Fruit fly (Drosophila melanogaster) whole organism, embryonic: ENCODE results near the gene Sodh2.
A peak's percentile ranks its signal among the peaks of the same experiment; 100 is the strongest.

Source experiments
- BtbVII ChIP-seq: fragments of 200-800 bp; sonication (Bioruptor generic); optimal IDR thresholded peaks from 3 replicates; lab custom pipeline; 2017; ENCODE audit warnings: missing biosample characterization, mild to moderate bottlenecking, missing genetic modification characterization
- CG1024 ChIP-seq: fragments of 200-800 bp; sonication (Bioruptor generic); IDR thresholded peaks from 2 replicates; pipeline ENCODE4 v1.3.6; 2022; ENCODE audit warnings: missing biosample characterization, missing genetic modification characterization
- CG10366 ChIP-seq: fragments of 200-800 bp; sonication (Bioruptor generic); IDR thresholded peaks from 2 replicates; pipeline ENCODE4 v1.3.6; 2022; ENCODE audit warnings: missing biosample characterization, missing genetic modification characterization
- CG10462 ChIP-seq: fragments of 200-800 bp; sonication (Bioruptor generic); optimal IDR thresholded peaks from 2 replicates; lab custom pipeline; 2016; ENCODE audit warnings: missing biosample characterization, missing genetic modification characterization
- CG10959 ChIP-seq: fragments of 200-800 bp; sonication (Bioruptor generic); IDR thresholded peaks from 2 replicates; pipeline ENCODE4 v1.3.6; 2022; ENCODE audit warnings: missing biosample characterization, missing genetic modification characterization
- CG11560 ChIP-seq: fragments of 200-800 bp; sonication (Bioruptor generic); IDR thresholded peaks from 3 replicates; pipeline ENCODE4 v1.3.6; 2022; ENCODE audit warnings: missing biosample characterization, missing genetic modification characterization
- CG15601 ChIP-seq: fragments of 200-800 bp; sonication (Bioruptor generic); optimal IDR thresholded peaks from 3 replicates; lab custom pipeline; 2019; ENCODE audit warnings: missing biosample characterization, mild to moderate bottlenecking, missing genetic modification characterization, moderate library complexity
- CG17359 ChIP-seq: fragments of 200-800 bp; sonication (Bioruptor generic); optimal IDR thresholded peaks from 3 replicates; lab custom pipeline; 2018; ENCODE audit warnings: missing biosample characterization, mild to moderate bottlenecking, missing genetic modification characterization, moderate library complexity
- CG30020 ChIP-seq: fragments of 200-800 bp; optimal IDR thresholded peaks from 2 replicates; lab custom pipeline; 2019; ENCODE audit warnings: missing biosample characterization, mild to moderate bottlenecking, missing genetic modification characterization, moderate library complexity
- CG30431 ChIP-seq: fragments of 200-800 bp; sonication (Bioruptor generic); optimal IDR thresholded peaks from 2 replicates; lab custom pipeline; 2017; ENCODE audit warnings: missing biosample characterization, missing genetic modification characterization
- CG31365 ChIP-seq: fragments of 200-800 bp; sonication (Bioruptor generic); optimal IDR thresholded peaks from 2 replicates; lab custom pipeline; 2018; ENCODE audit warnings: missing biosample characterization, mild to moderate bottlenecking, missing genetic modification characterization
- CG31388 ChIP-seq: fragments of 200-800 bp; sonication (Bioruptor generic); optimal IDR thresholded peaks from 2 replicates; lab custom pipeline; 2016; ENCODE audit warnings: missing biosample characterization, missing genetic modification characterization
- CG3407 ChIP-seq: fragments of 200-800 bp; sonication (Bioruptor generic); optimal IDR thresholded peaks from 2 replicates; lab custom pipeline; 2018; ENCODE audit warnings: missing biosample characterization, mild to moderate bottlenecking, missing genetic modification characterization
- CG34224 ChIP-seq: fragments of 200-800 bp; sonication (Bioruptor generic); IDR thresholded peaks from 3 replicates; pipeline ENCODE4 v1.3.6; 2022; ENCODE audit warnings: missing biosample characterization, missing genetic modification characterization; ENCODE audit not compliant: partially characterized antibody
- CG4730 ChIP-seq: fragments of 200-800 bp; sonication (Bioruptor generic); IDR thresholded peaks from 2 replicates; pipeline ENCODE4 v1.3.6; 2022; ENCODE audit warnings: missing biosample characterization, missing genetic modification characterization
- CG6791 ChIP-seq: fragments of 200-800 bp; sonication (Bioruptor generic); IDR thresholded peaks from 3 replicates; pipeline ENCODE4 v1.3.6; 2022; ENCODE audit warnings: missing biosample characterization, missing genetic modification characterization; ENCODE audit not compliant: partially characterized antibody
- CG6813 ChIP-seq: fragments of 200-800 bp; sonication (Bioruptor generic); optimal IDR thresholded peaks from 2 replicates; lab custom pipeline; 2017; ENCODE audit warnings: missing biosample characterization, missing genetic modification characterization, mild to moderate bottlenecking, moderate library complexity, missing genetic modification reagents
- CG8944 ChIP-seq: fragments of 200-800 bp; sonication (Bioruptor generic); optimal IDR thresholded peaks from 3 replicates; lab custom pipeline; 2016; ENCODE audit warnings: missing biosample characterization, missing genetic modification characterization
- CG9876 ChIP-seq: fragments of 200-800 bp; sonication (Bioruptor generic); optimal IDR thresholded peaks from 2 replicates; lab custom pipeline; 2016; ENCODE audit warnings: missing biosample characterization, missing genetic modification characterization
- Dp ChIP-seq: fragments of 200-800 bp; sonication (Bioruptor generic); optimal IDR thresholded peaks from 2 replicates; lab custom pipeline; 2018; ENCODE audit warnings: missing biosample characterization, mild to moderate bottlenecking, missing genetic modification characterization, moderate library complexity
- Dref ChIP-seq: fragments of 200-800 bp; sonication (Bioruptor generic); IDR thresholded peaks from 2 replicates; pipeline ENCODE4 v1.3.6; 2022; ENCODE audit warnings: missing biosample characterization, missing genetic modification characterization
- Drgx ChIP-seq: fragments of 200-800 bp; sonication (Bioruptor generic); IDR thresholded peaks from 2 replicates; pipeline ENCODE4 v1.3.6; 2022; ENCODE audit warnings: missing biosample characterization, missing genetic modification characterization
- Gsc ChIP-seq: fragments of 200-800 bp; sonication (Bioruptor generic); IDR thresholded peaks from 2 replicates; pipeline ENCODE4 v1.3.6; 2022; ENCODE audit warnings: missing biosample characterization, missing genetic modification characterization
- Max ChIP-seq: fragments of 200-800 bp; sonication (Bioruptor generic); optimal IDR thresholded peaks from 2 replicates; lab custom pipeline; 2016; ENCODE audit warnings: missing biosample characterization, mild to moderate bottlenecking, missing genetic modification characterization
- Myb ChIP-seq: fragments of 200-800 bp; sonication (Bioruptor generic); optimal IDR thresholded peaks from 2 replicates; lab custom pipeline; 2016; ENCODE audit warnings: missing biosample characterization, missing genetic modification characterization
- Nf-YA ChIP-seq: fragments of 200-800 bp; sonication (Bioruptor generic); IDR thresholded peaks from 2 replicates; pipeline ENCODE4 v1.3.6; 2022; ENCODE audit warnings: missing biosample characterization, missing genetic modification characterization
- Nf-YC ChIP-seq: fragments of 200-800 bp; optimal IDR thresholded peaks from 3 replicates; lab custom pipeline; 2019; ENCODE audit warnings: missing biosample characterization, mild to moderate bottlenecking, missing genetic modification characterization, moderate library complexity
- Oli ChIP-seq: fragments of 200-800 bp; sonication (Bioruptor generic); optimal IDR thresholded peaks from 2 replicates; lab custom pipeline; 2018; ENCODE audit warnings: missing biosample characterization, mild to moderate bottlenecking, missing genetic modification characterization, moderate library complexity
- Optix ChIP-seq: fragments of 200-800 bp; sonication (Bioruptor generic); IDR thresholded peaks from 3 replicates; pipeline ENCODE4 v1.3.6; 2022; ENCODE audit warnings: missing biosample characterization, missing genetic modification characterization
- al ChIP-seq: fragments of 200-800 bp; sonication (Bioruptor generic); IDR thresholded peaks from 2 replicates; pipeline ENCODE4 v1.3.6; 2022; ENCODE audit warnings: missing biosample characterization, missing genetic modification characterization
- bbx ChIP-seq: fragments of 200-800 bp; sonication (Bioruptor generic); IDR thresholded peaks from 2 replicates; pipeline ENCODE4 v1.3.6; 2022; ENCODE audit warnings: missing biosample characterization, missing genetic modification characterization; ENCODE audit not compliant: partially characterized antibody
- br ChIP-seq: fragments of >200 bp; optimal IDR thresholded peaks from 2 replicates; lab custom pipeline; 2017
- dati ChIP-seq: fragments of 200-800 bp; sonication (Bioruptor generic); IDR thresholded peaks from 2 replicates; pipeline ENCODE4 v1.3.6; 2022; ENCODE audit warnings: missing biosample characterization, missing genetic modification characterization
- en ChIP-seq: fragments of 200-800 bp; sonication (Bioruptor generic); optimal IDR thresholded peaks from 2 replicates; lab custom pipeline; 2016; ENCODE audit warnings: missing biosample characterization, missing genetic modification characterization
- gcm2 ChIP-seq: fragments of 200-800 bp; sonication (Bioruptor generic); optimal IDR thresholded peaks from 2 replicates; lab custom pipeline; 2016; ENCODE audit warnings: missing biosample characterization, missing genetic modification characterization
- gem ChIP-seq: fragments of 200-800 bp; sonication (Bioruptor generic); optimal IDR thresholded peaks from 2 replicates; lab custom pipeline; 2019; ENCODE audit warnings: missing biosample characterization, mild to moderate bottlenecking, missing genetic modification characterization, moderate library complexity
- gsb-n ChIP-seq: fragments of 200-800 bp; sonication (Bioruptor generic); optimal IDR thresholded peaks from 3 replicates; lab custom pipeline; 2018; ENCODE audit warnings: missing biosample characterization, mild to moderate bottlenecking, missing genetic modification characterization
- her ChIP-seq: fragments of 200-800 bp; sonication (Bioruptor generic); optimal IDR thresholded peaks from 2 replicates; lab custom pipeline; 2016; ENCODE audit warnings: missing biosample characterization, missing genetic modification characterization
- mam ChIP-seq: fragments of 200-800 bp; sonication (Bioruptor generic); optimal IDR thresholded peaks from 3 replicates; lab custom pipeline; 2016; ENCODE audit warnings: missing biosample characterization, missing genetic modification characterization
- onecut ChIP-seq: fragments of 200-800 bp; sonication (Bioruptor generic); IDR thresholded peaks from 2 replicates; pipeline ENCODE4 v1.3.6; 2022; ENCODE audit warnings: missing biosample characterization, missing genetic modification characterization
- pan ChIP-seq, 4 experiments: fragments of >200 bp in 3 of 4; fragments of 200-800 bp in 1 of 4; sonication (Bioruptor generic) in 1 of 4; optimal IDR thresholded peaks in 3 of 4; IDR thresholded peaks in 1 of 4; 2 replicates each; pipeline versions ENCODE4 v1.3.6 to Lab custom; 2017 to 2022; ENCODE audit warnings: missing biosample characterization in 2 of 4, missing genetic modification characterization in 2 of 4, mixed read lengths in 1 of 4
- ranshi ChIP-seq: fragments of 200-800 bp; sonication (Bioruptor generic); IDR thresholded peaks from 2 replicates; pipeline ENCODE4 v1.3.6; 2022; ENCODE audit warnings: missing biosample characterization, missing genetic modification characterization
- salm ChIP-seq: fragments of 200-800 bp; sonication (Bioruptor generic); optimal IDR thresholded peaks from 2 replicates; lab custom pipeline; 2018; ENCODE audit warnings: missing biosample characterization, mild to moderate bottlenecking, missing genetic modification characterization
- slbo ChIP-seq: fragments of 200-800 bp; sonication (Bioruptor generic); IDR thresholded peaks from 2 replicates; pipeline ENCODE4 v1.3.6; 2022; ENCODE audit warnings: missing biosample characterization, missing genetic modification characterization
- so ChIP-seq: fragments of 200-800 bp; sonication (Bioruptor generic); IDR thresholded peaks from 3 replicates; pipeline ENCODE4 v1.3.6; 2022; ENCODE audit warnings: missing biosample characterization, missing genetic modification characterization
- trem ChIP-seq: fragments of 200-800 bp; optimal IDR thresholded peaks from 3 replicates; lab custom pipeline; 2019; ENCODE audit warnings: missing biosample characterization, mild to moderate bottlenecking, missing genetic modification characterization, moderate library complexity
- trh ChIP-seq: fragments of 200-800 bp; sonication (Bioruptor generic); optimal IDR thresholded peaks from 2 replicates; lab custom pipeline; 2016; ENCODE audit warnings: missing biosample characterization, missing genetic modification characterization
- usp ChIP-seq: fragments of >200 bp; optimal IDR thresholded peaks from 2 replicates; lab custom pipeline; 2017; ENCODE audit warnings: missing biosample characterization, missing genetic modification characterization
- vvl ChIP-seq: fragments of 200-800 bp; sonication (Bioruptor generic); IDR thresholded peaks from 2 replicates; pipeline ENCODE4 v1.3.6; 2022; ENCODE audit warnings: missing biosample characterization, missing genetic modification characterization
- wek ChIP-seq: fragments of 200-800 bp; sonication (Bioruptor generic); optimal IDR thresholded peaks from 3 replicates; lab custom pipeline; 2018; ENCODE audit warnings: missing biosample characterization, mild to moderate bottlenecking, missing genetic modification characterization, moderate library complexity

Gene Sodh2

DNA sequence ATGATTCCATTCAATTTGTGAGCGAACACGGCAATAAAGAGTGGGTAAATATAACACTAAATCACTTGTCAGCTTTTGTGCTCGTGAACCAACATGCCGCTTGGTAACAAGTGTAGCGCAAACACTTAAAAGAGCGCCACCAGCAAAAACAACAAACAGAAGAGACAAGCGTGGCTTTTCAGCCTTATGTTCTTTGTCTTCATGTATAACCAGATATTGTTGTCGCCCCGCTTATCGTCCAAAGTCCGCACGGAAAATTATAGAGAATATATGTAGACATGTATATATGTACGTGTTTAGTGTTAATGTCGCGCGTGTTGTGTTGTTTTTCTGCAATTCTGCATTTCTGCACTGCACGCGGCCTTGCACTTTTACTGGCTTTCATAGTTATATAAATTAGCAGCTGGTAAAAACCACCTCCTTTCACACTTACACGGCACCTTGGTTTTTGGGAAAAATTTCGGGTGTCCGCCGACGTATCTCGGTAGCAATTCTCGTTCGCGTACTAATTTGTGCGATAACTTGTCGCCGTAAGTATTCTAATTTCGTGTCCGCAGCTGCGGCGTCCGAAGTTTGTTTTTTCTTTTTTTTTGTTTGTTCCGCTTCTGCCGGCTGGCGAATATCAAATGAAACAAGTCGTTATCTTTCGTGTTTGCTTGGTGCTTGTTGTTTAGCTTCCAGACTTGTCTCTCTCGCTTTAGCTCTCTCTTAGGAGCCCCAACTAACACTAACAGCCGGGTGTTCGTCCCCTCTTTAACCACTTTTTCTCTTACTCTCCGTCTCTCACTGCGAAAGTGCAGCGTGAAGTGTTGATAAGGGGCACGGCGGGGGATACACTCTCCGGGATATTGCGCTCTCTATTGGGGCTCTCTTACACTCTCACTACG lies 12.7 kb downstream of the Sodh2 start (continued):
- TF ChIP-seq CG34224 (GFP tag; lab: Robert Waterston, UW) (peak; percentile 52), Gsc (GFP tag; lab: Robert Waterston, UW) (no peak), Max (GFP tag; lab: Kevin White, UChicago) (no peak), CG11560 (tag; lab: Robert Waterston, UW) (no peak), Nf-YC (tag; lab: Kevin White, UChicago) (no peak), br (lab: Kevin White, UChicago) (no peak), onecut (GFP tag; lab: Robert Waterston, UW) (peak; percentile 40; the same call in 1 of the 2 replicates), CG30020 (tag; lab: Kevin White, UChicago) (no peak), vvl (peak; percentile 36), CG10959 (GFP tag; lab: Robert Waterston, UW) (no peak), CG9876 (GFP tag; lab: Kevin White, UChicago) (no peak), bbx (no peak), CG30431 (no peak), Oli (tag; lab: Kevin White, UChicago) (no peak), slbo (GFP tag; lab: Robert Waterston, UW) (peak; percentile 58), trem (tag; lab: Kevin White, UChicago) (no peak), CG15601 (no peak), Dref (GFP tag; lab: Robert Waterston, UW) (no peak), pan (optimal IDR thresholded peaks at IDR 0.05; lab: Kevin White, UChicago) (no peak), pan (GFP tag; optimal IDR thresholded peaks at IDR 0.05 in 1 of 2, IDR thresholded peaks at IDR 0.05 in 1 of 2) (peak in 1 of 2 experiments; percentile 16), Nf-YA (no peak), her (GFP tag; lab: Kevin White, UChicago) (peak; percentile 4), CG31388 (no peak), so (GFP tag; lab: Robert Waterston, UW) (peak; percentile 51; the same call in 1 of the 3 replicates), wek (GFP tag; lab: Kevin White, UChicago) (peak; percentile 19), al (no peak), CG31365 (tag; lab: Kevin White, UChicago) (peak; percentile 1), CG6813 (GFP tag; lab: Kevin White, UChicago) (peak; percentile 17), gem (tag; lab: Kevin White, UChicago) (no peak), ranshi (GFP tag; lab: Robert Waterston, UW) (no peak; the same call in 1 of the 2 replicates), CG3407 (GFP tag; lab: Kevin White, UChicago) (no peak), trh (GFP tag; lab: Kevin White, UChicago) (no peak), en (GFP tag; lab: Kevin White, UChicago) (no peak), CG10462 (no peak), Drgx (GFP tag; lab: Robert Waterston, UW) (peak; percentile 39), CG6791 (GFP tag; lab: Robert Waterston, UW) (no peak), CG1024 (GFP tag; lab: Robert Waterston, UW) (no peak), Optix (peak; percentile 12; the same call in 1 of the 3 replicates), mam (peak; percentile 42), Myb (GFP tag; lab: Kevin White, UChicago) (no peak), CG17359 (tag; lab: Kevin White, UChicago) (peak; percentile 39), CG8944 (GFP tag; lab: Kevin White, UChicago) (no peak), gcm2 (GFP tag; lab: Kevin White, UChicago) (no peak), dati (GFP tag; lab: Robert Waterston, UW) (no peak), Dp (GFP tag; lab: Kevin White, UChicago) (no peak), CG10366 (GFP tag; lab: Robert Waterston, UW) (peak; percentile 40), BtbVII (GFP tag; lab: Kevin White, UChicago) (peak; percentile 33), usp (GFP tag; lab: Kevin White, UChicago) (no peak), gsb-n (tag; lab: Kevin White, UChicago) (no peak), CG4730 (GFP tag; lab: Robert Waterston, UW) (no peak), salm (tag; lab: Kevin White, UChicago) (no peak)
